Worm (Caenorhabditis elegans) whole organism, L1 larva: ENCODE data around the gene aak-1.

ENCODE experiments used
- aha-1 ChIP-seq: fragments of 150-350 bp; optimal IDR thresholded peaks from 2 replicates; lab custom pipeline; 2014; ENCODE audit warnings: missing biosample characterization, missing genetic modification characterization
- ama-1 ChIP-seq: fragments of 150-350 bp; optimal IDR thresholded peaks from 2 replicates; lab custom pipeline; 2014
- ceh-90 ChIP-seq: sonication (generic microtip); optimal IDR thresholded peaks from 2 replicates; lab custom pipeline; 2016; ENCODE audit warnings: missing genetic modification characterization, missing compliant biosample characterization
- ets-5 ChIP-seq: fragments of 200-800 bp; sonication (Bioruptor generic); IDR thresholded peaks from 2 replicates; pipeline ENCODE4 v1.3.6; 2022; ENCODE audit warnings: missing genetic modification characterization, missing compliant biosample characterization
- fos-1 ChIP-seq: fragments of 150-350 bp; optimal IDR thresholded peaks from 2 replicates; lab custom pipeline; 2014; ENCODE audit warnings: missing biosample characterization, missing genetic modification characterization
- hlh-17 ChIP-seq: fragments of 200-800 bp; sonication (Bioruptor generic); optimal IDR thresholded peaks from 2 replicates; lab custom pipeline; 2018; ENCODE audit warnings: missing genetic modification characterization, mild to moderate bottlenecking, missing compliant biosample characterization, moderate library complexity, borderline replicate concordance
- mdl-1 ChIP-seq, 2 experiments: fragments of 150-350 bp; optimal IDR thresholded peaks; 2 replicates each; lab custom pipeline; 2014 to 2017; ENCODE audit warnings: missing biosample characterization in 2 of 2, missing genetic modification characterization in 2 of 2, inconsistent platforms in 1 of 2
- nhr-12 ChIP-seq: sonication (generic microtip); optimal IDR thresholded peaks from 2 replicates; lab custom pipeline; 2017; ENCODE audit warnings: missing biosample characterization, missing genetic modification characterization
- skn-1 ChIP-seq: fragments of 150-350 bp; optimal IDR thresholded peaks from 2 replicates; lab custom pipeline; 2014; ENCODE audit warnings: missing biosample characterization, missing genetic modification characterization
- sup-37 ChIP-seq: fragments of 200-800 bp; sonication (Bioruptor generic); optimal IDR thresholded peaks from 2 replicates; lab custom pipeline; 2018; ENCODE audit warnings: mild to moderate bottlenecking, missing genetic modification characterization, missing compliant biosample characterization
- unc-130 ChIP-seq: fragments of 150-350 bp; optimal IDR thresholded peaks from 2 replicates; lab custom pipeline; 2017; ENCODE audit warnings: missing biosample characterization, missing genetic modification characterization, inconsistent platforms
- unc-62 ChIP-seq: fragments of 150-350 bp; optimal IDR thresholded peaks from 2 replicates; lab custom pipeline; 2014; ENCODE audit warnings: missing biosample characterization, missing genetic modification reagents, missing genetic modification characterization
- ztf-11 ChIP-seq, 2 experiments: sonication (generic microtip); optimal IDR thresholded peaks; 2 replicates each; lab custom pipeline; 2016 to 2017; ENCODE audit warnings: missing genetic modification characterization in 2 of 2, missing biosample characterization in 1 of 2, missing compliant biosample characterization in 1 of 2

DNA sequence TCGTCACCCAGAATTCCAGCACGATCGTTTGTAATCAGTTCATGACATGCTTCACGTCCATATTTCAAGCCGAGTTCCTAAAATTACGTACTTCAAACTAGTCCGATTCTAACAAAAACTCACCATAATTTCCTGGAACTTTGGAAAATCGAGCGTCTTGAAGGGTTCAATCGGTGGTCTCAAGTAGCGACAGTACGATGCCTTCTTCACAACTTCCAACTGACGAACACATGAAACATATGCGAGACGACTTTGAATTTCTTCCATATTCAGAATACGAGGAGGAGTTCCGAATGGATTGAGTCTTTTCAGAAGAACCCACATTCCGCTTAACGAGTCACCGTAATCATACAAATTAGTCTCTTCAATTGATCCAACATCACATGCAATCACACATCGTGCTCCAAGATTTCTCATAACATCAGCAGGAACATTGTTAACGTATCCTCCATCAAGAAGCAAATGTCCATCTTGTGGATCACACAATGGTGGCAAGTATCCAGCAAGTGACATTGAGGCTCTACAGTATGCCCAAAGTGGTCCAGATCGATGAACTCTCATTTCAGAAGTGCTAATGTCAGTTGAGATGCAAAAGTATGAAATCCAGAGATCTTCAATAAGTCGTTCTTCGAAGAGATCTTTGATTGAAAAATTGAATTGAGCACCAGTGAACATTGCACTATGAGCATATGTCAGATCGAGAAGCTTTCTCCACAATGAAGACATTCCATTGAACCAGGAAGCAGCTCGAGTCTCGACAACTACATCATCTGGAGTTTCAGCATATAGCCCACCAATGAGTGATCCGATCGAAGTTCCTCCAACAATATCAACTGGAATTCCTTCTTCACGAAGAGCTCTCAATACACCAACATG, 34.6 kb downstream of the aak-1 start:
- TF ChIP-seq fos-1 (tag; lab: Kevin White, UChicago) (no peak), unc-130 (tag; lab: Kevin White, UChicago) (no peak), unc-62 (no peak), aha-1 (no peak), sup-37 (GFP tag; lab: Kevin White, UChicago) (no peak), ztf-11 (tag; optimal IDR thresholded peaks at IDR 0.05; lab: Kevin White, UChicago) (no peak), hlh-17 (GFP tag; lab: Kevin White, UChicago) (no peak), ets-5 (GFP tag; lab: Robert Waterston, UW) (no peak), nhr-12 (tag; lab: Kevin White, UChicago) (no peak), ama-1 (no peak), mdl-1 (tag; optimal IDR thresholded peaks at IDR 0.05; lab: Kevin White, UChicago) (no peak), skn-1 (tag; lab: Kevin White, UChicago) (no peak), ceh-90 (tag; lab: Kevin White, UChicago) (no peak)
